Fruit fly (Drosophila melanogaster): Measurements from ENCODE around the gene Crag.

DNA sequence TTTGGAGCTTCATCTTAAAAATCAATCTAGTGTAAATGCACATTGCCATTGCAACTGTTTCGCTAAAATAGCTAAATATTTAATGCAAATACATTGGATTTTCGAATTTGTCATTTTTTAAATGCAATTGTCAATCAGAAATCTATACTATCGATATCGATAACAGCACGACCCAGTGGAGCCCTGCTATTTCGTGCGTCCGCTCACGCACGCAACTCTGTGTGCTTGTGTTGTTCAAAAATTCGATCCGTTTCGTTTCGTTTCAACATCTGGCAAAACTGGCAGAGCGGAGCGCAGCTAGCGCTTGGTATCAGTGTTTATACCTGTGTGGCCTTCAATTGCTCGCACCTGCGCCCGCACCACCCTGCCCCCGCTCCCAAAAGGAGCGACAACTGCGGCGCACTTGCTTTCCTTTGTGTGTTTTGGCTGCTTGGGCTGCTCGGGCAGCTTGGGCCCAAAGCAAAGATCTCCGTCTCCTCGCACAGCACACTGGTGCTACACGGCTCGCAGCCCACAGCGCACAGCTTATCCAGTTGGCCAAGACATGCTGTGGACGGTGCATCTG, 3.1 kb upstream of the Crag start, which contains the start of gene CG12081:
- no peak for TF ChIP-seq usp (GFP tag; optimal IDR thresholded peaks at IDR 0.05)
- TF ChIP-seq EcR (GFP tag; optimal IDR thresholded peaks at IDR 0.05): no peak
- TF ChIP-seq CG8478 (optimal IDR thresholded peaks at IDR 0.05): no peak
- TF ChIP-seq pan (optimal IDR thresholded peaks at IDR 0.05): no peak
